Worm (Caenorhabditis elegans) whole organism, L4 larva: Measurements from ENCODE around the gene ZK593.2.
A peak's percentile ranks its signal among the peaks of the same experiment; 100 is the strongest.

Experiments
- D1046.2 ChIP-seq: fragments of 200-800 bp; sonication (Bioruptor generic); IDR thresholded peaks from 2 replicates; pipeline ENCODE4 v1.3.6; 2022; ENCODE audit warnings: missing genetic modification characterization, missing compliant biosample characterization
- F26F4.8 ChIP-seq: fragments of 200-800 bp; sonication (Bioruptor generic); conservative IDR thresholded peaks from 2 replicates; pipeline ENCODE4 v1.3.6; 2022; ENCODE audit warnings: missing genetic modification characterization, missing compliant biosample characterization
- F37D6.2 ChIP-seq: sonication (generic microtip); optimal IDR thresholded peaks from 2 replicates; lab custom pipeline; 2016; ENCODE audit warnings: mild to moderate bottlenecking, missing genetic modification characterization, missing compliant biosample characterization
- F49E8.2 ChIP-seq: sonication (generic microtip); optimal IDR thresholded peaks from 2 replicates; lab custom pipeline; 2016; ENCODE audit warnings: missing compliant biosample characterization, mild to moderate bottlenecking, missing genetic modification characterization, borderline replicate concordance
- R02D3.7 ChIP-seq: fragments of 150-350 bp; sonication (generic microtip); optimal IDR thresholded peaks from 3 replicates; lab custom pipeline; 2014; ENCODE audit warnings: missing biosample characterization, missing genetic modification characterization
- T20F7.1 ChIP-seq: fragments of 200-800 bp; sonication (Bioruptor generic); optimal IDR thresholded peaks from 2 replicates; lab custom pipeline; 2018; ENCODE audit warnings: mild to moderate bottlenecking, missing genetic modification characterization, missing compliant biosample characterization
- T26A8.4 ChIP-seq: fragments of 200-800 bp; sonication (Bioruptor generic); IDR thresholded peaks from 2 replicates; pipeline ENCODE4 v1.3.6; 2022; ENCODE audit warnings: missing genetic modification characterization, missing compliant biosample characterization
- Y48G9A.11 ChIP-seq: fragments of 200-800 bp; sonication (Bioruptor generic); IDR thresholded peaks from 2 replicates; pipeline ENCODE4 v1.3.6; 2022; ENCODE audit warnings: missing genetic modification reagents, missing genetic modification characterization, missing compliant biosample characterization
- Y75B8A.6 ChIP-seq: fragments of 200-800 bp; sonication (Bioruptor generic); IDR thresholded peaks from 2 replicates; pipeline ENCODE4 v1.3.6; 2022; ENCODE audit warnings: missing genetic modification reagents, missing genetic modification characterization, missing compliant biosample characterization
- aha-1 ChIP-seq: fragments of 150-350 bp; peaks from one replicate; lab custom pipeline; 2014; ENCODE audit warnings: missing biosample characterization, missing genetic modification characterization
- ama-1 ChIP-seq: fragments of 150-350 bp; optimal IDR thresholded peaks from 2 replicates; lab custom pipeline; 2014; ENCODE audit warnings: inconsistent platforms, mixed read lengths
- attf-4 ChIP-seq: sonication (generic microtip); optimal IDR thresholded peaks from 3 replicates; lab custom pipeline; 2017; ENCODE audit warnings: missing biosample characterization, missing genetic modification characterization
- ceh-32 ChIP-seq: sonication (generic microtip); optimal IDR thresholded peaks from 2 replicates; lab custom pipeline; 2016; ENCODE audit warnings: mild to moderate bottlenecking, missing genetic modification characterization, missing compliant biosample characterization; ENCODE audit not compliant: poor library complexity
- cey-2 ChIP-seq: sonication (generic microtip); optimal IDR thresholded peaks from 3 replicates; lab custom pipeline; 2017; ENCODE audit warnings: missing genetic modification characterization, mild to moderate bottlenecking, missing compliant biosample characterization, antibody characterized with exemption, borderline replicate concordance; ENCODE audit not compliant: insufficient read depth
- daf-12 ChIP-seq: fragments of 150-350 bp; optimal IDR thresholded peaks from 2 replicates; lab custom pipeline; 2014; ENCODE audit warnings: missing biosample characterization, missing genetic modification reagents, missing genetic modification characterization
- daf-8 ChIP-seq: fragments of 200-800 bp; sonication (Bioruptor generic); IDR thresholded peaks from 2 replicates; pipeline ENCODE4 v1.3.6; 2022; ENCODE audit warnings: missing genetic modification characterization, missing compliant biosample characterization
- dmd-6 ChIP-seq: fragments of 200-800 bp; sonication (Bioruptor generic); IDR thresholded peaks from 2 replicates; pipeline ENCODE4 v1.3.6; 2022; ENCODE audit warnings: missing genetic modification reagents, missing genetic modification characterization, missing compliant biosample characterization
- dmd-8 ChIP-seq: fragments of 200-800 bp; sonication (Bioruptor generic); IDR thresholded peaks from 2 replicates; pipeline ENCODE4 v1.3.6; 2022; ENCODE audit warnings: missing genetic modification characterization, missing compliant biosample characterization
- dmd-9 ChIP-seq: fragments of 200-800 bp; sonication (Bioruptor generic); IDR thresholded peaks from 2 replicates; pipeline ENCODE4 v1.3.6; 2022; ENCODE audit warnings: missing genetic modification reagents, missing genetic modification characterization, missing compliant biosample characterization
- fkh-10 ChIP-seq: fragments of 150-350 bp; optimal IDR thresholded peaks from 2 replicates; lab custom pipeline; 2014; ENCODE audit warnings: missing biosample characterization, missing genetic modification reagents, missing genetic modification characterization
- gei-8 ChIP-seq: fragments of 200-800 bp; sonication (Bioruptor generic); optimal IDR thresholded peaks from 2 replicates; lab custom pipeline; 2018; ENCODE audit warnings: mild to moderate bottlenecking, missing genetic modification characterization, missing compliant biosample characterization
- hif-1 ChIP-seq, 2 experiments: sonication (generic microtip); optimal IDR thresholded peaks; 2 replicates each; lab custom pipeline; 2016 to 2017; ENCODE audit warnings: missing compliant biosample characterization in 2 of 2, missing genetic modification characterization in 2 of 2, missing genetic modification reagents in 2 of 2, missing genotype in 2 of 2, mild to moderate bottlenecking in 1 of 2
- hlh-11 ChIP-seq: fragments of 200-800 bp; sonication (Bioruptor generic); optimal IDR thresholded peaks from 2 replicates; lab custom pipeline; 2018; ENCODE audit warnings: mild to moderate bottlenecking, missing genetic modification characterization, missing compliant biosample characterization
- hmg-1.1 ChIP-seq: fragments of 200-800 bp; sonication (Bioruptor generic); IDR thresholded peaks from 2 replicates; pipeline ENCODE4 v1.3.6; 2022; ENCODE audit warnings: missing genetic modification reagents, missing genetic modification characterization, missing compliant biosample characterization
- jun-1 ChIP-seq: fragments of 150-350 bp; optimal IDR thresholded peaks from 2 replicates; lab custom pipeline; 2014; ENCODE audit warnings: missing biosample characterization, missing genetic modification reagents, missing genetic modification characterization
- lin-1 ChIP-seq: fragments of 200-800 bp; sonication (Bioruptor generic); IDR thresholded peaks from 2 replicates; pipeline ENCODE4 v1.3.6; 2022; ENCODE audit warnings: missing genetic modification reagents, missing genetic modification characterization, missing compliant biosample characterization
- lin-29 ChIP-seq: fragments of 200-800 bp; sonication (Bioruptor generic); IDR thresholded peaks from 2 replicates; pipeline ENCODE4 v1.3.6; 2022; ENCODE audit warnings: missing genetic modification reagents, missing genetic modification characterization, missing compliant biosample characterization
- lin-39 ChIP-seq: fragments of 150-350 bp; optimal IDR thresholded peaks from 2 replicates; lab custom pipeline; 2014; ENCODE audit warnings: missing biosample characterization, missing genetic modification reagents, missing genetic modification characterization
- lsy-2 ChIP-seq, 2 experiments: fragments of 150-350 bp in 1 of 2; sonication (generic microtip) in 1 of 2; optimal IDR thresholded peaks; 2 replicates each; lab custom pipeline; 2014 to 2017; ENCODE audit warnings: missing biosample characterization in 2 of 2, missing genetic modification characterization in 2 of 2
- madf-9 ChIP-seq: fragments of 200-800 bp; sonication (Bioruptor generic); conservative IDR thresholded peaks from 2 replicates; pipeline ENCODE4 v1.3.6; 2022; ENCODE audit warnings: missing genetic modification reagents, missing genetic modification characterization, missing compliant biosample characterization
- mdt-29 ChIP-seq: fragments of 200-800 bp; sonication (Bioruptor generic); IDR thresholded peaks from 2 replicates; pipeline ENCODE4 v1.3.6; 2022; ENCODE audit warnings: missing genetic modification reagents, missing genetic modification characterization, missing compliant biosample characterization
- mep-1 ChIP-seq: fragments of 150-350 bp; sonication (generic microtip); optimal IDR thresholded peaks from 3 replicates; lab custom pipeline; 2014; ENCODE audit warnings: missing biosample characterization, missing genetic modification characterization
- mxl-3 ChIP-seq: fragments of 200-800 bp; sonication (Bioruptor generic); optimal IDR thresholded peaks from 2 replicates; lab custom pipeline; 2018; ENCODE audit warnings: mild to moderate bottlenecking, missing genetic modification characterization, missing compliant biosample characterization
- nhr-10 ChIP-seq: fragments of 150-350 bp; optimal IDR thresholded peaks from 2 replicates; lab custom pipeline; 2014; ENCODE audit warnings: missing biosample characterization, missing genetic modification characterization
- nhr-102 ChIP-seq: sonication (generic microtip); optimal IDR thresholded peaks from 2 replicates; lab custom pipeline; 2016; ENCODE audit warnings: mild to moderate bottlenecking, missing genetic modification characterization, moderate library complexity, missing compliant biosample characterization
- nhr-111 ChIP-seq: fragments of 200-800 bp; sonication (Bioruptor generic); optimal IDR thresholded peaks from 2 replicates; lab custom pipeline; 2018; ENCODE audit warnings: mild to moderate bottlenecking, missing genetic modification characterization, missing compliant biosample characterization
- nhr-237 ChIP-seq: sonication (generic microtip); optimal IDR thresholded peaks from 2 replicates; lab custom pipeline; 2017; ENCODE audit warnings: missing biosample characterization, missing genetic modification characterization
- nhr-41 ChIP-seq: fragments of 200-800 bp; sonication (Bioruptor generic); IDR thresholded peaks from 2 replicates; pipeline ENCODE4 v1.3.6; 2022; ENCODE audit warnings: missing genetic modification reagents, missing genetic modification characterization, missing compliant biosample characterization
- nhr-42 ChIP-seq: fragments of 200-800 bp; sonication (Bioruptor generic); IDR thresholded peaks from 2 replicates; pipeline ENCODE4 v1.3.6; 2022; ENCODE audit warnings: missing genetic modification characterization, missing compliant biosample characterization
- nhr-48 ChIP-seq: sonication (generic microtip); optimal IDR thresholded peaks from 2 replicates; lab custom pipeline; 2016; ENCODE audit warnings: mild to moderate bottlenecking, missing genetic modification characterization, missing compliant biosample characterization
- nhr-6 ChIP-seq: fragments of 150-350 bp; optimal IDR thresholded peaks from 2 replicates; lab custom pipeline; 2014; ENCODE audit warnings: missing biosample characterization, missing genetic modification characterization
- nhr-76 ChIP-seq: fragments of 150-350 bp; optimal IDR thresholded peaks from 2 replicates; lab custom pipeline; 2014; ENCODE audit warnings: missing biosample characterization, missing genetic modification characterization
- nhr-77 ChIP-seq: fragments of 150-350 bp; optimal IDR thresholded peaks from 2 replicates; lab custom pipeline; 2014; ENCODE audit warnings: missing biosample characterization, missing genetic modification characterization
- sdz-12 ChIP-seq: fragments of 200-800 bp; sonication (Bioruptor generic); optimal IDR thresholded peaks from 2 replicates; lab custom pipeline; 2018; ENCODE audit warnings: mild to moderate bottlenecking, missing genetic modification characterization, missing compliant biosample characterization
- snpc-1.2 ChIP-seq: fragments of 200-800 bp; sonication (Bioruptor generic); IDR thresholded peaks from 2 replicates; pipeline ENCODE4 v1.3.6; 2022; ENCODE audit warnings: missing genetic modification reagents, missing genetic modification characterization, missing compliant biosample characterization
- tag-97 ChIP-seq: fragments of 200-800 bp; sonication (Bioruptor generic); IDR thresholded peaks from 2 replicates; pipeline ENCODE4 v1.3.6; 2022; ENCODE audit warnings: missing genetic modification characterization, missing compliant biosample characterization
- tra-1 ChIP-seq: fragments of 200-800 bp; sonication (Bioruptor generic); IDR thresholded peaks from 2 replicates; pipeline ENCODE4 v1.3.6; 2022; ENCODE audit warnings: missing genetic modification reagents, missing genetic modification characterization, missing compliant biosample characterization
- vab-7 ChIP-seq: fragments of 200-800 bp; sonication (Bioruptor generic); IDR thresholded peaks from 2 replicates; pipeline ENCODE4 v1.3.6; 2022; ENCODE audit warnings: missing genetic modification reagents, missing genetic modification characterization, missing compliant biosample characterization
- zag-1 ChIP-seq: fragments of 150-350 bp; optimal IDR thresholded peaks from 2 replicates; lab custom pipeline; 2014; ENCODE audit warnings: missing biosample characterization, missing genetic modification characterization
- zfp-3 ChIP-seq: fragments of 200-800 bp; sonication (Bioruptor generic); conservative IDR thresholded peaks from 2 replicates; pipeline ENCODE4 v1.3.6; 2022; ENCODE audit warnings: missing genetic modification reagents, missing genetic modification characterization, missing compliant biosample characterization
- zip-2 ChIP-seq: fragments of 150-350 bp; optimal IDR thresholded peaks from 2 replicates; lab custom pipeline; 2014; ENCODE audit warnings: missing biosample characterization, missing genetic modification characterization
- ztf-11 ChIP-seq: fragments of 150-350 bp; optimal IDR thresholded peaks from 2 replicates; lab custom pipeline; 2014; ENCODE audit warnings: missing biosample characterization, missing genetic modification characterization

ZK593.2 gene

DNA sequence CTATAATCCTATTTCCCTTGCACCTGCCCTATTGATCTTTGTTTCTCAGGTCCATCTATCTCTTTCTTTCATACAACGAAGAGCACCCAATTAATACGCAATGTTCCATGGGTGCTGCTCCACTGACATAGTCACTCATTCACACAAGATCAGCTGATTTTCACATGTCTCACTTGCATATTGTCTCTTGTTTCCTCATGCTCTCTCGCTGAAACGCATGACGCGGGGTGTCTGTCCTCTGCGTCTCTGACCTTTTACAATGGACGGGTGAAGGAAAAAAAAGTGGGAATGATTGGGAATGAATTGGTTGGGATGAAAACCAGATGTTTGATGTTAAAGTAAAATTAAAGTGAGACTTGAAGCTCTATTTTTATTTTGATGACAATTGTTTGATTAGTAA lies 22.2 kb downstream of the ZK593.2 start (continued):
- TF ChIP-seq mdt-29 (GFP tag; lab: Robert Waterston, UW) = peak; percentile 80
- TF ChIP-seq nhr-111 = no peak
- no peak for TF ChIP-seq zip-2 (tag; lab: Kevin White, UChicago)
- peak; percentile 4 for TF ChIP-seq gei-8 (GFP tag; lab: Kevin White, UChicago)
- TF ChIP-seq T20F7.1 = peak; percentile 78
- peak; percentile 62 for TF ChIP-seq attf-4 (tag; lab: Kevin White, UChicago)
- no peak for TF ChIP-seq D1046.2 (GFP tag; lab: Robert Waterston, UW)
- TF ChIP-seq hlh-11 (tag; lab: Kevin White, UChicago) = peak; percentile 99
- TF ChIP-seq Y75B8A.6 (GFP tag; lab: Robert Waterston, UW) = no peak
- TF ChIP-seq ama-1 = peak; percentile 77
- peak; percentile 75 for TF ChIP-seq nhr-77 (tag; lab: Kevin White, UChicago)
- TF ChIP-seq T26A8.4 (GFP tag; lab: Robert Waterston, UW) = peak; percentile 50; the same call in 1 of the 2 replicates
- no peak for TF ChIP-seq F49E8.2 (tag; lab: Kevin White, UChicago)
- no peak for TF ChIP-seq lin-39 (tag; lab: Kevin White, UChicago)
- peak in 1 of 2 experiments; percentile 62 for TF ChIP-seq hif-1 (tag; optimal IDR thresholded peaks at IDR 0.05; lab: Kevin White, UChicago)
- TF ChIP-seq nhr-10 = no peak
- TF ChIP-seq lin-1 = 0 out of 2 replicates have a peak, but pooled peaks have one; percentile 54
- TF ChIP-seq nhr-102 (tag; lab: Kevin White, UChicago) = peak; percentile 43
- no peak for TF ChIP-seq nhr-76 (tag; lab: Kevin White, UChicago)
- no peak for TF ChIP-seq sdz-12 (GFP tag; lab: Kevin White, UChicago)
- peak; percentile 90 for TF ChIP-seq mep-1 (tag; lab: Kevin White, UChicago)
- TF ChIP-seq nhr-41 (GFP tag; lab: Robert Waterston, UW) = 0 out of 2 replicates have a peak, but pooled peaks have one; percentile 29
- peak; percentile 78 for TF ChIP-seq hmg-1.1 (GFP tag; lab: Robert Waterston, UW)
- TF ChIP-seq tag-97 (GFP tag; lab: Robert Waterston, UW) = no peak
- no peak for TF ChIP-seq R02D3.7 (tag; lab: Kevin White, UChicago)
- peak; percentile 33; the same call in 1 of the 2 replicates for TF ChIP-seq snpc-1.2 (GFP tag; lab: Robert Waterston, UW)
- TF ChIP-seq nhr-48 (tag; lab: Kevin White, UChicago) = peak; percentile 81
- TF ChIP-seq dmd-8 (GFP tag; lab: Robert Waterston, UW) = no peak
- TF ChIP-seq zag-1 = no peak
- peak; percentile 57; the same call in 1 of the 2 replicates for TF ChIP-seq madf-9 (GFP tag; lab: Robert Waterston, UW)
- peak; percentile 84 for TF ChIP-seq tra-1 (GFP tag; lab: Robert Waterston, UW)
- TF ChIP-seq nhr-237 (tag; lab: Kevin White, UChicago) = no peak
- no peak for TF ChIP-seq ztf-11 (tag; lab: Kevin White, UChicago)
- TF ChIP-seq daf-12 (tag; lab: Kevin White, UChicago) = no peak
- peak; percentile 67 for TF ChIP-seq nhr-6 (tag; lab: Kevin White, UChicago)
- peak; percentile 80 for TF ChIP-seq mxl-3 (GFP tag; lab: Kevin White, UChicago)
- TF ChIP-seq F26F4.8 (GFP tag; lab: Robert Waterston, UW) = no peak
- TF ChIP-seq dmd-9 (GFP tag; lab: Robert Waterston, UW) = no peak
- no peak for TF ChIP-seq Y48G9A.11 (GFP tag; lab: Robert Waterston, UW)
- TF ChIP-seq nhr-42 (GFP tag; lab: Robert Waterston, UW) = no peak
- no peak for TF ChIP-seq jun-1 (tag; lab: Kevin White, UChicago)
- peak; percentile 50; the same call in 1 of the 2 replicates for TF ChIP-seq zfp-3 (GFP tag; lab: Robert Waterston, UW)
- TF ChIP-seq daf-8 (GFP tag; lab: Robert Waterston, UW) = no peak
- TF ChIP-seq aha-1 = peak; percentile 75
- TF ChIP-seq cey-2 (tag; lab: Kevin White, UChicago) = no peak
- no peak for TF ChIP-seq lin-29
- TF ChIP-seq fkh-10 = no peak
- TF ChIP-seq ceh-32 (tag; lab: Kevin White, UChicago) = no peak
- peak; percentile 88 for TF ChIP-seq dmd-6 (GFP tag; lab: Robert Waterston, UW)
- TF ChIP-seq F37D6.2 (tag; lab: Kevin White, UChicago) = peak; percentile 63
- peak; percentile 85 to 90 for TF ChIP-seq lsy-2 (tag; optimal IDR thresholded peaks at IDR 0.05; lab: Kevin White, UChicago)
- peak; percentile 54 for TF ChIP-seq vab-7 (GFP tag; lab: Robert Waterston, UW)
